Worm (Caenorhabditis elegans) whole organism, L4 larva: ENCODE measurements around the gene spc-1.

Source experiments
- R02D3.7 ChIP-seq: fragments of 150-350 bp; sonication (generic microtip); optimal IDR thresholded peaks from 3 replicates; lab custom pipeline; 2014; ENCODE audit warnings: missing biosample characterization, missing genetic modification characterization
- T26A8.4 ChIP-seq: fragments of 200-800 bp; sonication (Bioruptor generic); IDR thresholded peaks from 2 replicates; pipeline ENCODE4 v1.3.6; 2022; ENCODE audit warnings: missing genetic modification characterization, missing compliant biosample characterization
- Y48G9A.11 ChIP-seq: fragments of 200-800 bp; sonication (Bioruptor generic); IDR thresholded peaks from 2 replicates; pipeline ENCODE4 v1.3.6; 2022; ENCODE audit warnings: missing genetic modification reagents, missing genetic modification characterization, missing compliant biosample characterization
- aha-1 ChIP-seq: fragments of 150-350 bp; peaks from one replicate; lab custom pipeline; 2014; ENCODE audit warnings: missing biosample characterization, missing genetic modification characterization
- ama-1 ChIP-seq: fragments of 150-350 bp; optimal IDR thresholded peaks from 2 replicates; lab custom pipeline; 2014; ENCODE audit warnings: inconsistent platforms, mixed read lengths
- arid-1 ChIP-seq: fragments of 200-800 bp; sonication (Bioruptor generic); conservative IDR thresholded peaks from 2 replicates; pipeline ENCODE4 v1.3.6; 2022; ENCODE audit warnings: missing genetic modification reagents, missing genetic modification characterization, missing compliant biosample characterization
- ceh-20 ChIP-seq: fragments of 200-800 bp; sonication (Bioruptor generic); IDR thresholded peaks from 2 replicates; pipeline ENCODE4 v1.3.6; 2022; ENCODE audit warnings: missing genetic modification reagents, missing genetic modification characterization, missing compliant biosample characterization
- ceh-44 ChIP-seq: fragments of 200-800 bp; sonication (Bioruptor generic); IDR thresholded peaks from 2 replicates; pipeline ENCODE4 v1.3.6; 2022; ENCODE audit warnings: missing genetic modification reagents, missing genetic modification characterization, missing compliant biosample characterization
- ceh-62 ChIP-seq: sonication (generic microtip); optimal IDR thresholded peaks from 2 replicates; lab custom pipeline; 2017; ENCODE audit warnings: missing biosample characterization, missing genetic modification characterization
- ces-1 ChIP-seq: fragments of 150-350 bp; sonication (generic microtip); optimal IDR thresholded peaks from 4 replicates; lab custom pipeline; 2014; ENCODE audit warnings: missing biosample characterization, missing genetic modification reagents, missing genetic modification characterization
- ctbp-1 ChIP-seq: fragments of 200-800 bp; sonication (Bioruptor generic); IDR thresholded peaks from 2 replicates; pipeline ENCODE4 v1.3.6; 2022; ENCODE audit warnings: missing genetic modification reagents, missing genetic modification characterization, missing compliant biosample characterization
- daf-19 ChIP-seq: fragments of 200-800 bp; sonication (Bioruptor generic); conservative IDR thresholded peaks from 2 replicates; pipeline ENCODE4 v1.3.6; 2022; ENCODE audit warnings: missing genetic modification characterization, missing compliant biosample characterization
- dmd-8 ChIP-seq: fragments of 200-800 bp; sonication (Bioruptor generic); IDR thresholded peaks from 2 replicates; pipeline ENCODE4 v1.3.6; 2022; ENCODE audit warnings: missing genetic modification characterization, missing compliant biosample characterization
- dve-1 ChIP-seq: sonication (generic microtip); optimal IDR thresholded peaks from 2 replicates; lab custom pipeline; 2017; ENCODE audit warnings: antibody characterized with exemption, mild to moderate bottlenecking, missing genetic modification characterization, missing compliant biosample characterization; ENCODE audit not compliant: insufficient read depth
- hlh-11 ChIP-seq: fragments of 200-800 bp; sonication (Bioruptor generic); optimal IDR thresholded peaks from 2 replicates; lab custom pipeline; 2018; ENCODE audit warnings: mild to moderate bottlenecking, missing genetic modification characterization, missing compliant biosample characterization
- hlh-30 ChIP-seq: sonication (generic microtip); optimal IDR thresholded peaks from 2 replicates; lab custom pipeline; 2017; ENCODE audit warnings: antibody characterized with exemption, mild to moderate bottlenecking, missing genetic modification characterization, missing compliant biosample characterization; ENCODE audit not compliant: insufficient read depth
- hmg-1.1 ChIP-seq: fragments of 200-800 bp; sonication (Bioruptor generic); IDR thresholded peaks from 2 replicates; pipeline ENCODE4 v1.3.6; 2022; ENCODE audit warnings: missing genetic modification reagents, missing genetic modification characterization, missing compliant biosample characterization
- lin-1 ChIP-seq: fragments of 200-800 bp; sonication (Bioruptor generic); IDR thresholded peaks from 2 replicates; pipeline ENCODE4 v1.3.6; 2022; ENCODE audit warnings: missing genetic modification reagents, missing genetic modification characterization, missing compliant biosample characterization
- lin-13 ChIP-seq: fragments of 150-350 bp; optimal IDR thresholded peaks from 2 replicates; lab custom pipeline; 2014; ENCODE audit warnings: missing biosample characterization, missing genetic modification reagents, missing genetic modification characterization
- lin-15B ChIP-seq: fragments of 150-350 bp; sonication (generic microtip); optimal IDR thresholded peaks from 3 replicates; lab custom pipeline; 2014; ENCODE audit warnings: missing biosample characterization, missing genetic modification characterization
- lsy-2 ChIP-seq, 2 experiments: fragments of 150-350 bp in 1 of 2; sonication (generic microtip) in 1 of 2; optimal IDR thresholded peaks; 2 replicates each; lab custom pipeline; 2014 to 2017; ENCODE audit warnings: missing biosample characterization in 2 of 2, missing genetic modification characterization in 2 of 2
- madf-5 ChIP-seq, 2 experiments: fragments of 200-800 bp; sonication (Bioruptor generic); IDR thresholded peaks; 2 replicates each; pipeline ENCODE4 v1.3.6; 2022; ENCODE audit warnings: missing compliant biosample characterization in 2 of 2, missing genetic modification characterization in 2 of 2
- mes-2 ChIP-seq: sonication (generic microtip); optimal IDR thresholded peaks from 2 replicates; lab custom pipeline; 2016; ENCODE audit warnings: missing genotype, mild to moderate bottlenecking, missing genetic modification characterization, missing compliant biosample characterization; ENCODE audit not compliant: poor library complexity, severe bottlenecking
- mxl-2 ChIP-seq: fragments of 200-800 bp; sonication (Bioruptor generic); conservative IDR thresholded peaks from 2 replicates; pipeline ENCODE4 v1.3.6; 2022; ENCODE audit warnings: missing genetic modification reagents, missing genetic modification characterization, missing compliant biosample characterization
- mxl-3 ChIP-seq: fragments of 200-800 bp; sonication (Bioruptor generic); optimal IDR thresholded peaks from 2 replicates; lab custom pipeline; 2018; ENCODE audit warnings: mild to moderate bottlenecking, missing genetic modification characterization, missing compliant biosample characterization
- nhr-10 ChIP-seq: fragments of 150-350 bp; optimal IDR thresholded peaks from 2 replicates; lab custom pipeline; 2014; ENCODE audit warnings: missing biosample characterization, missing genetic modification characterization
- nhr-102 ChIP-seq: sonication (generic microtip); optimal IDR thresholded peaks from 2 replicates; lab custom pipeline; 2016; ENCODE audit warnings: mild to moderate bottlenecking, missing genetic modification characterization, moderate library complexity, missing compliant biosample characterization
- nhr-11 ChIP-seq: fragments of 150-350 bp; optimal IDR thresholded peaks from 2 replicates; lab custom pipeline; 2014; ENCODE audit warnings: missing biosample characterization, missing genetic modification characterization
- nhr-237 ChIP-seq: sonication (generic microtip); optimal IDR thresholded peaks from 2 replicates; lab custom pipeline; 2017; ENCODE audit warnings: missing biosample characterization, missing genetic modification characterization
- nhr-25 ChIP-seq: sonication (generic microtip); optimal IDR thresholded peaks from 2 replicates; lab custom pipeline; 2017; ENCODE audit warnings: missing genetic modification characterization, mild to moderate bottlenecking, missing compliant biosample characterization, antibody characterized with exemption, moderate library complexity, borderline replicate concordance; ENCODE audit not compliant: insufficient read depth
- nhr-41 ChIP-seq: fragments of 200-800 bp; sonication (Bioruptor generic); IDR thresholded peaks from 2 replicates; pipeline ENCODE4 v1.3.6; 2022; ENCODE audit warnings: missing genetic modification reagents, missing genetic modification characterization, missing compliant biosample characterization
- nhr-48 ChIP-seq: sonication (generic microtip); optimal IDR thresholded peaks from 2 replicates; lab custom pipeline; 2016; ENCODE audit warnings: mild to moderate bottlenecking, missing genetic modification characterization, missing compliant biosample characterization
- nhr-6 ChIP-seq: fragments of 150-350 bp; optimal IDR thresholded peaks from 2 replicates; lab custom pipeline; 2014; ENCODE audit warnings: missing biosample characterization, missing genetic modification characterization
- nhr-77 ChIP-seq: fragments of 150-350 bp; optimal IDR thresholded peaks from 2 replicates; lab custom pipeline; 2014; ENCODE audit warnings: missing biosample characterization, missing genetic modification characterization
- php-3 ChIP-seq: fragments of 200-800 bp; sonication (Bioruptor generic); IDR thresholded peaks from 2 replicates; pipeline ENCODE4 v1.3.6; 2022; ENCODE audit warnings: missing genetic modification reagents, missing genetic modification characterization, missing compliant biosample characterization
- rbr-2 ChIP-seq: sonication (generic microtip); optimal IDR thresholded peaks from 2 replicates; lab custom pipeline; 2016; ENCODE audit warnings: missing genotype, missing genetic modification characterization, missing compliant biosample characterization
- spr-1 ChIP-seq: sonication (generic microtip); optimal IDR thresholded peaks from 2 replicates; lab custom pipeline; 2016; ENCODE audit warnings: mild to moderate bottlenecking, missing genetic modification characterization, missing compliant biosample characterization
- tag-97 ChIP-seq: fragments of 200-800 bp; sonication (Bioruptor generic); IDR thresholded peaks from 2 replicates; pipeline ENCODE4 v1.3.6; 2022; ENCODE audit warnings: missing genetic modification characterization, missing compliant biosample characterization
- zag-1 ChIP-seq: fragments of 150-350 bp; optimal IDR thresholded peaks from 2 replicates; lab custom pipeline; 2014; ENCODE audit warnings: missing biosample characterization, missing genetic modification characterization
- zip-11 ChIP-seq: fragments of 200-800 bp; sonication (Bioruptor generic); IDR thresholded peaks from 2 replicates; pipeline ENCODE4 v1.3.6; 2022; ENCODE audit warnings: missing genetic modification characterization, missing compliant biosample characterization
- ztf-7 ChIP-seq: fragments of 150-350 bp; optimal IDR thresholded peaks from 2 replicates; lab custom pipeline; 2014; ENCODE audit warnings: missing biosample characterization, missing genetic modification characterization

Gene spc-1

ce11 chrX:3089894-3090414 is 36.9 kb downstream of the spc-1 start (continued):
- peak; percentile 55 for TF ChIP-seq T26A8.4 (GFP tag; lab: Robert Waterston, UW)
- TF ChIP-seq dmd-8 (GFP tag; lab: Robert Waterston, UW): no peak
- TF ChIP-seq mxl-2 (GFP tag; lab: Robert Waterston, UW): 0 out of 2 replicates have a peak, but pooled peaks have one; percentile 26
- TF ChIP-seq daf-19: no peak
- TF ChIP-seq nhr-48 (tag; lab: Kevin White, UChicago): no peak
- TF ChIP-seq lin-15B (tag; lab: Kevin White, UChicago): no peak
- no peak for TF ChIP-seq spr-1 (tag; lab: Kevin White, UChicago)
- TF ChIP-seq dve-1: peak; percentile 72
- TF ChIP-seq madf-5 (GFP tag; IDR thresholded peaks at IDR 0.05; lab: Robert Waterston, UW): no peak
- peak; percentile 73 for TF ChIP-seq nhr-77 (tag; lab: Kevin White, UChicago)
- peak; percentile 100 for TF ChIP-seq aha-1 (tag; lab: Kevin White, UChicago)
- TF ChIP-seq arid-1 (GFP tag; lab: Robert Waterston, UW): no peak
- TF ChIP-seq lsy-2 (tag; optimal IDR thresholded peaks at IDR 0.05; lab: Kevin White, UChicago): peak in 1 of 2 experiments; percentile 40
- peak; percentile 54; the same call in 1 of the 2 replicates for TF ChIP-seq ctbp-1 (GFP tag; lab: Robert Waterston, UW)
- peak; percentile 78 for TF ChIP-seq hlh-11
- TF ChIP-seq tag-97 (GFP tag; lab: Robert Waterston, UW): no peak
- TF ChIP-seq php-3 (GFP tag; lab: Robert Waterston, UW): 0 out of 2 replicates have a peak, but pooled peaks have one; percentile 46
- peak; percentile 21 for TF ChIP-seq mxl-3 (GFP tag; lab: Kevin White, UChicago)
- peak; percentile 38 for TF ChIP-seq ama-1 (lab: Kevin White, UChicago)
- TF ChIP-seq nhr-6 (tag; lab: Kevin White, UChicago): no peak
- peak; percentile 9; the same call in 1 of the 2 replicates for TF ChIP-seq lin-1 (GFP tag; lab: Robert Waterston, UW)
- TF ChIP-seq hmg-1.1: peak; percentile 79
- no peak for TF ChIP-seq nhr-25 (tag; lab: Kevin White, UChicago)
- TF ChIP-seq hlh-30 (tag; lab: Kevin White, UChicago): peak; percentile 92
- peak; percentile 39 for TF ChIP-seq nhr-102 (tag; lab: Kevin White, UChicago)
- peak; percentile 29 for TF ChIP-seq nhr-10 (tag; lab: Kevin White, UChicago)
- TF ChIP-seq ceh-62 (tag; lab: Kevin White, UChicago): no peak
- TF ChIP-seq rbr-2 (tag; lab: Kevin White, UChicago): peak; percentile 43
- TF ChIP-seq ceh-20 (GFP tag; lab: Robert Waterston, UW): no peak
- peak; percentile 4 for TF ChIP-seq mes-2 (tag; lab: Kevin White, UChicago)
- no peak for TF ChIP-seq nhr-41 (GFP tag; lab: Robert Waterston, UW)
- no peak for TF ChIP-seq ceh-44 (GFP tag; lab: Robert Waterston, UW)
- TF ChIP-seq R02D3.7 (tag; lab: Kevin White, UChicago): no peak
- TF ChIP-seq ces-1 (GFP tag; lab: Kevin White, UChicago): no peak
- TF ChIP-seq nhr-11 (tag; lab: Kevin White, UChicago): peak; percentile 57
- TF ChIP-seq ztf-7: no peak
- TF ChIP-seq Y48G9A.11 (GFP tag; lab: Robert Waterston, UW): no peak
- TF ChIP-seq nhr-237 (tag; lab: Kevin White, UChicago): no peak
- TF ChIP-seq zag-1 (tag; lab: Kevin White, UChicago): no peak
- no peak for TF ChIP-seq zip-11 (GFP tag; lab: Robert Waterston, UW)
- no peak for TF ChIP-seq lin-13 (GFP tag; lab: Kevin White, UChicago)
